Fruit fly (Drosophila melanogaster): ENCODE results near the gene X11Lbeta.

X11Lbeta gene

dm6 chrX:10628874-10629273, 1.3 kb downstream of the X11Lbeta start (continued):
- no peak for TF ChIP-seq CG7745 (tag; optimal IDR thresholded peaks at IDR 0.05)
- TF ChIP-seq CG16863 (GFP tag; optimal IDR thresholded peaks at IDR 0.05), result no peak
- TF ChIP-seq CG2712 (tag; optimal IDR thresholded peaks at IDR 0.05), result peak; percentile 43
- peak; percentile 21 for TF ChIP-seq Hmx (GFP tag; optimal IDR thresholded peaks at IDR 0.05)
- peak; percentile 69 for TF ChIP-seq tio (GFP tag; optimal IDR thresholded peaks at IDR 0.05)
- peak; percentile 42 for TF ChIP-seq CG12659 (GFP tag; optimal IDR thresholded peaks at IDR 0.05)
- no peak for TF ChIP-seq amos (GFP tag; IDR thresholded peaks at IDR 0.05; ENCODE audit: partially characterized antibody)
- TF ChIP-seq CG5245 (GFP tag; optimal IDR thresholded peaks at IDR 0.05), result no peak
- no peak for TF ChIP-seq CG1233 (GFP tag; optimal IDR thresholded peaks at IDR 0.05)
- no peak for TF ChIP-seq CG2889 (GFP tag; IDR thresholded peaks at IDR 0.05)
- TF ChIP-seq CG10654 (GFP tag; optimal IDR thresholded peaks at IDR 0.05), result no peak
- no peak for TF ChIP-seq pum (GFP tag; optimal IDR thresholded peaks at IDR 0.05)
- TF ChIP-seq Hr39 (optimal IDR thresholded peaks at IDR 0.05), result no peak
- TF ChIP-seq Sry-β (GFP tag; optimal IDR thresholded peaks at IDR 0.05), result no peak
- TF ChIP-seq D (optimal IDR thresholded peaks at IDR 0.05), result no peak
- TF ChIP-seq D (GFP tag; optimal IDR thresholded peaks at IDR 0.05), result no peak
- peak; percentile 35 for TF ChIP-seq Xbp1 (GFP tag; optimal IDR thresholded peaks at IDR 0.05)
- no peak for TF ChIP-seq zen2 (GFP tag; IDR thresholded peaks at IDR 0.05; ENCODE audit: partially characterized antibody)
- TF ChIP-seq H2.0 (GFP tag; IDR thresholded peaks at IDR 0.05), result no peak
- TF ChIP-seq lab (GFP tag; optimal IDR thresholded peaks at IDR 0.05), result peak; percentile 75
- peak; percentile 58 for TF ChIP-seq CG6854 (GFP tag; optimal IDR thresholded peaks at IDR 0.05)
- TF ChIP-seq ttk (GFP tag; IDR thresholded peaks at IDR 0.05), result no peak
- TF ChIP-seq CG11723 (GFP tag; optimal IDR thresholded peaks at IDR 0.05), result no peak
- TF ChIP-seq ap (GFP tag; IDR thresholded peaks at IDR 0.05), result no peak
- TF ChIP-seq peb (GFP tag; IDR thresholded peaks at IDR 0.05), result no peak
- TF ChIP-seq ewg (GFP tag; optimal IDR thresholded peaks at IDR 0.05), result no peak
- peak; percentile 54 for TF ChIP-seq PHDP (tag; optimal IDR thresholded peaks at IDR 0.05)
- no peak for TF ChIP-seq CG7786 (GFP tag; optimal IDR thresholded peaks at IDR 0.05)
- no peak for TF ChIP-seq bigmax (GFP tag; optimal IDR thresholded peaks at IDR 0.05)
- TF ChIP-seq odd (GFP tag; optimal IDR thresholded peaks at IDR 0.05), result no peak
- no peak for TF ChIP-seq ato (GFP tag; IDR thresholded peaks at IDR 0.05; ENCODE audit: partially characterized antibody)
- peak; percentile 44 for TF ChIP-seq CG13775 (GFP tag; optimal IDR thresholded peaks at IDR 0.05)
- no peak for TF ChIP-seq CG30020 (tag; optimal IDR thresholded peaks at IDR 0.05)
- TF ChIP-seq kah (GFP tag; optimal IDR thresholded peaks at IDR 0.05), result no peak
- TF ChIP-seq CG2678 (tag; optimal IDR thresholded peaks at IDR 0.05), result peak; percentile 80
- no peak for TF ChIP-seq CG2129 (GFP tag; IDR thresholded peaks at IDR 0.05; ENCODE audit: partially characterized antibody)
- no peak for TF ChIP-seq CG11398 (GFP tag; optimal IDR thresholded peaks at IDR 0.05)
- peak; percentile 18 to 34 for TF ChIP-seq dpn (GFP tag; optimal IDR thresholded peaks at IDR 0.05)
- no peak for TF ChIP-seq CG9932 (GFP tag; IDR thresholded peaks at IDR 0.05)
- TF ChIP-seq yki (optimal IDR thresholded peaks at IDR 0.05), result no peak
- TF ChIP-seq CG17385 (GFP tag; optimal IDR thresholded peaks at IDR 0.05), result peak; percentile 42
- no peak for TF ChIP-seq CG12299 (tag; optimal IDR thresholded peaks at IDR 0.05)
- peak; percentile 11 for TF ChIP-seq CG9817 (tag; optimal IDR thresholded peaks at IDR 0.05)
- no peak for TF ChIP-seq unc-4 (GFP tag; IDR thresholded peaks at IDR 0.05; ENCODE audit: partially characterized antibody)
- TF ChIP-seq CG6272 (GFP tag; IDR thresholded peaks at IDR 0.05), result no peak
- no peak for TF ChIP-seq Gug (GFP tag; IDR thresholded peaks at IDR 0.05)
- no peak for TF ChIP-seq C15 (GFP tag; IDR thresholded peaks at IDR 0.05)
- no peak for TF ChIP-seq jigr1 (GFP tag; IDR thresholded peaks at IDR 0.05)
- no peak for TF ChIP-seq h (optimal IDR thresholded peaks at IDR 0.05)
- TF ChIP-seq CG11504 (tag; optimal IDR thresholded peaks at IDR 0.05), result peak; percentile 69
- no peak for TF ChIP-seq Dp (GFP tag; optimal IDR thresholded peaks at IDR 0.05)
- TF ChIP-seq CG34224 (GFP tag; IDR thresholded peaks at IDR 0.05; ENCODE audit: partially characterized antibody), result no peak
- TF ChIP-seq CG11093 (GFP tag; IDR thresholded peaks at IDR 0.05), result no peak
